Worm (Caenorhabditis elegans) whole organism, L4 larva: ENCODE measurements around the gene nta-1.
"Not testable (repeated sequence)": the region's sequence is repeated elsewhere in the genome, so short reads cannot be mapped to it uniquely, and the experiment has no call there.

Source experiments
- D1046.2 ChIP-seq: fragments of 200-800 bp; sonication (Bioruptor generic); IDR thresholded peaks from 2 replicates; pipeline ENCODE4 v1.3.6; 2022; ENCODE audit warnings: missing genetic modification characterization, missing compliant biosample characterization
- F49E8.2 ChIP-seq: sonication (generic microtip); optimal IDR thresholded peaks from 2 replicates; lab custom pipeline; 2016; ENCODE audit warnings: missing compliant biosample characterization, mild to moderate bottlenecking, missing genetic modification characterization, borderline replicate concordance
- T26A8.4 ChIP-seq: fragments of 200-800 bp; sonication (Bioruptor generic); IDR thresholded peaks from 2 replicates; pipeline ENCODE4 v1.3.6; 2022; ENCODE audit warnings: missing genetic modification characterization, missing compliant biosample characterization
- Y105C5A.15 ChIP-seq: fragments of 200-800 bp; sonication (Bioruptor generic); IDR thresholded peaks from 2 replicates; pipeline ENCODE4 v1.3.6; 2022; ENCODE audit warnings: missing genetic modification characterization, missing compliant biosample characterization
- ZK337.2 ChIP-seq: fragments of 200-800 bp; sonication (Bioruptor generic); IDR thresholded peaks from 2 replicates; pipeline ENCODE4 v1.3.6; 2022; ENCODE audit warnings: missing genetic modification reagents, missing genetic modification characterization, missing compliant biosample characterization
- aha-1 ChIP-seq: fragments of 150-350 bp; peaks from one replicate; lab custom pipeline; 2014; ENCODE audit warnings: missing biosample characterization, missing genetic modification characterization
- arid-1 ChIP-seq: fragments of 200-800 bp; sonication (Bioruptor generic); conservative IDR thresholded peaks from 2 replicates; pipeline ENCODE4 v1.3.6; 2022; ENCODE audit warnings: missing genetic modification reagents, missing genetic modification characterization, missing compliant biosample characterization
- attf-4 ChIP-seq: sonication (generic microtip); optimal IDR thresholded peaks from 3 replicates; lab custom pipeline; 2017; ENCODE audit warnings: missing biosample characterization, missing genetic modification characterization
- ceh-28 ChIP-seq: fragments of 150-350 bp; optimal IDR thresholded peaks from 2 replicates; lab custom pipeline; 2014; ENCODE audit warnings: missing biosample characterization, missing genetic modification reagents, missing genetic modification characterization
- ceh-32 ChIP-seq: sonication (generic microtip); optimal IDR thresholded peaks from 2 replicates; lab custom pipeline; 2016; ENCODE audit warnings: mild to moderate bottlenecking, missing genetic modification characterization, missing compliant biosample characterization; ENCODE audit not compliant: poor library complexity
- ceh-44 ChIP-seq: fragments of 200-800 bp; sonication (Bioruptor generic); IDR thresholded peaks from 2 replicates; pipeline ENCODE4 v1.3.6; 2022; ENCODE audit warnings: missing genetic modification reagents, missing genetic modification characterization, missing compliant biosample characterization
- daf-19 ChIP-seq: fragments of 200-800 bp; sonication (Bioruptor generic); conservative IDR thresholded peaks from 2 replicates; pipeline ENCODE4 v1.3.6; 2022; ENCODE audit warnings: missing genetic modification characterization, missing compliant biosample characterization
- daf-8 ChIP-seq: fragments of 200-800 bp; sonication (Bioruptor generic); IDR thresholded peaks from 2 replicates; pipeline ENCODE4 v1.3.6; 2022; ENCODE audit warnings: missing genetic modification characterization, missing compliant biosample characterization
- dmd-8 ChIP-seq: fragments of 200-800 bp; sonication (Bioruptor generic); IDR thresholded peaks from 2 replicates; pipeline ENCODE4 v1.3.6; 2022; ENCODE audit warnings: missing genetic modification characterization, missing compliant biosample characterization
- dpl-1 ChIP-seq: fragments of 150-350 bp; optimal IDR thresholded peaks from 2 replicates; lab custom pipeline; 2014; ENCODE audit warnings: missing biosample characterization, missing genetic modification reagents, missing genetic modification characterization
- egl-43 ChIP-seq: fragments of 200-800 bp; sonication (Bioruptor generic); IDR thresholded peaks from 2 replicates; pipeline ENCODE4 v1.3.6; 2022; ENCODE audit warnings: missing genetic modification reagents, missing genetic modification characterization, missing compliant biosample characterization
- gei-8 ChIP-seq: fragments of 200-800 bp; sonication (Bioruptor generic); optimal IDR thresholded peaks from 2 replicates; lab custom pipeline; 2018; ENCODE audit warnings: mild to moderate bottlenecking, missing genetic modification characterization, missing compliant biosample characterization
- lin-13 ChIP-seq: fragments of 150-350 bp; optimal IDR thresholded peaks from 2 replicates; lab custom pipeline; 2014; ENCODE audit warnings: missing biosample characterization, missing genetic modification reagents, missing genetic modification characterization
- lin-38 ChIP-seq: fragments of 200-800 bp; sonication (Bioruptor generic); IDR thresholded peaks from 2 replicates; pipeline ENCODE4 v1.3.6; 2022; ENCODE audit warnings: missing genetic modification reagents, missing genetic modification characterization, missing compliant biosample characterization
- lir-3 ChIP-seq: sonication (generic microtip); optimal IDR thresholded peaks from 2 replicates; lab custom pipeline; 2016; ENCODE audit warnings: mild to moderate bottlenecking, missing genetic modification characterization, missing compliant biosample characterization
- lsy-2 ChIP-seq, 2 experiments: fragments of 150-350 bp in 1 of 2; sonication (generic microtip) in 1 of 2; optimal IDR thresholded peaks; 2 replicates each; lab custom pipeline; 2014 to 2017; ENCODE audit warnings: missing biosample characterization in 2 of 2, missing genetic modification characterization in 2 of 2
- madf-5 ChIP-seq, 2 experiments: fragments of 200-800 bp; sonication (Bioruptor generic); IDR thresholded peaks; 2 replicates each; pipeline ENCODE4 v1.3.6; 2022; ENCODE audit warnings: missing compliant biosample characterization in 2 of 2, missing genetic modification characterization in 2 of 2
- mxl-3 ChIP-seq: fragments of 200-800 bp; sonication (Bioruptor generic); optimal IDR thresholded peaks from 2 replicates; lab custom pipeline; 2018; ENCODE audit warnings: mild to moderate bottlenecking, missing genetic modification characterization, missing compliant biosample characterization
- nhr-102 ChIP-seq: sonication (generic microtip); optimal IDR thresholded peaks from 2 replicates; lab custom pipeline; 2016; ENCODE audit warnings: mild to moderate bottlenecking, missing genetic modification characterization, moderate library complexity, missing compliant biosample characterization
- nhr-11 ChIP-seq: fragments of 150-350 bp; optimal IDR thresholded peaks from 2 replicates; lab custom pipeline; 2014; ENCODE audit warnings: missing biosample characterization, missing genetic modification characterization
- nhr-111 ChIP-seq: fragments of 200-800 bp; sonication (Bioruptor generic); optimal IDR thresholded peaks from 2 replicates; lab custom pipeline; 2018; ENCODE audit warnings: mild to moderate bottlenecking, missing genetic modification characterization, missing compliant biosample characterization
- nhr-48 ChIP-seq: sonication (generic microtip); optimal IDR thresholded peaks from 2 replicates; lab custom pipeline; 2016; ENCODE audit warnings: mild to moderate bottlenecking, missing genetic modification characterization, missing compliant biosample characterization
- sdz-12 ChIP-seq: fragments of 200-800 bp; sonication (Bioruptor generic); optimal IDR thresholded peaks from 2 replicates; lab custom pipeline; 2018; ENCODE audit warnings: mild to moderate bottlenecking, missing genetic modification characterization, missing compliant biosample characterization
- tag-97 ChIP-seq: fragments of 200-800 bp; sonication (Bioruptor generic); IDR thresholded peaks from 2 replicates; pipeline ENCODE4 v1.3.6; 2022; ENCODE audit warnings: missing genetic modification characterization, missing compliant biosample characterization
- unc-62 ChIP-seq, 3 experiments: fragments of 150-350 bp in 1 of 3; sonication (generic microtip); optimal IDR thresholded peaks in 2 of 3; peaks in 1 of 3; 1 replicate in 1 of 3; 2 replicates in 2 of 3; lab custom pipeline; 2014 to 2017; ENCODE audit warnings: missing biosample characterization in 3 of 3, missing genetic modification characterization in 3 of 3, missing genetic modification reagents in 3 of 3, missing genotype in 1 of 3
- vab-7 ChIP-seq: fragments of 200-800 bp; sonication (Bioruptor generic); IDR thresholded peaks from 2 replicates; pipeline ENCODE4 v1.3.6; 2022; ENCODE audit warnings: missing genetic modification reagents, missing genetic modification characterization, missing compliant biosample characterization
- zip-11 ChIP-seq: fragments of 200-800 bp; sonication (Bioruptor generic); IDR thresholded peaks from 2 replicates; pipeline ENCODE4 v1.3.6; 2022; ENCODE audit warnings: missing genetic modification characterization, missing compliant biosample characterization

Gene nta-1

ce11 chrII:3775719-3776118 is 32.1 kb upstream of the nta-1 start, which contains the start of gene T24E12.3:
Gene T24E12.3, plus strand, starts transcription at chrII:3776019.
- no peak for TF ChIP-seq nhr-102 (tag; lab: Kevin White, UChicago)
- TF ChIP-seq nhr-11 (tag; lab: Kevin White, UChicago): no peak
- no peak for TF ChIP-seq daf-19 (GFP tag; lab: Robert Waterston, UW)
- TF ChIP-seq attf-4 (tag; lab: Kevin White, UChicago): no peak
- no peak for TF ChIP-seq ceh-28 (tag; lab: Kevin White, UChicago)
- TF ChIP-seq ceh-44 (GFP tag; lab: Robert Waterston, UW): no peak
- TF ChIP-seq dmd-8: no peak
- no peak for TF ChIP-seq dpl-1 (GFP tag; lab: Kevin White, UChicago)
- TF ChIP-seq tag-97: no peak
- TF ChIP-seq lin-38: no peak
- TF ChIP-seq D1046.2 (GFP tag; lab: Robert Waterston, UW): no peak
- TF ChIP-seq ZK337.2 (GFP tag; lab: Robert Waterston, UW): no peak
- no peak for TF ChIP-seq unc-62 (GFP tag; optimal IDR thresholded peaks at IDR 0.05 in 1 of 2; lab: Kevin White, UChicago)
- no peak for TF ChIP-seq unc-62 (tag; optimal IDR thresholded peaks at IDR 0.05; lab: Kevin White, UChicago)
- no peak for TF ChIP-seq madf-5 (GFP tag; IDR thresholded peaks at IDR 0.05; lab: Robert Waterston, UW)

ce11 chrII:3773130-3773529 is 29.5 kb upstream of the nta-1 start, which contains the start of gene T24E12.10:
Gene T24E12.10, minus strand, starts transcription at chrII:3773230.
- no peak for TF ChIP-seq lir-3 (tag; lab: Kevin White, UChicago)
- peak in 1 of 2 experiments; percentile 80 for TF ChIP-seq unc-62 (GFP tag; optimal IDR thresholded peaks at IDR 0.05 in 1 of 2; lab: Kevin White, UChicago)
- no peak for TF ChIP-seq unc-62 (tag; optimal IDR thresholded peaks at IDR 0.05; lab: Kevin White, UChicago)

- TF ChIP-seq lsy-2 (tag; optimal IDR thresholded peaks at IDR 0.05; lab: Kevin White, UChicago) (no peak), mxl-3 (GFP tag; lab: Kevin White, UChicago) (no peak), attf-4 (tag; lab: Kevin White, UChicago) (no peak), aha-1 (tag; lab: Kevin White, UChicago) (peak; percentile 32), daf-8 (GFP tag; lab: Robert Waterston, UW) (no peak), Y105C5A.15 (GFP tag; lab: Robert Waterston, UW) (no peak), zip-11 (GFP tag; lab: Robert Waterston, UW) (no peak), egl-43 (no peak), ceh-28 (tag; lab: Kevin White, UChicago) (no peak), nhr-111 (GFP tag; lab: Kevin White, UChicago) (no peak), lin-13 (GFP tag; lab: Kevin White, UChicago) (no peak), arid-1 (GFP tag; lab: Robert Waterston, UW) (no peak), unc-62 (GFP tag; optimal IDR thresholded peaks at IDR 0.05 in 1 of 2; lab: Kevin White, UChicago) (peak in 1 of 2 experiments; percentile 94), unc-62 (tag; optimal IDR thresholded peaks at IDR 0.05; lab: Kevin White, UChicago) (no peak)
These were observed 28.0 kb upstream of the nta-1 start for ce11 chrII:3771640-3772039.

ce11 chrII:3764486-3764885 is 20.9 kb upstream of the nta-1 start, which contains the start of gene srx-112:
Gene srx-112, minus strand, starts transcription at chrII:3764586.
- TF ChIP-seq T26A8.4 (no peak), nhr-48 (no peak), dpl-1 (GFP tag; lab: Kevin White, UChicago) (no peak), vab-7 (GFP tag; lab: Robert Waterston, UW) (no peak)

ce11 chrII:3761599-3761998 is 18.0 kb upstream of the nta-1 start, which contains the start of gene T24E12.6:
Gene T24E12.6, minus strand, starts transcription at chrII:3761699.
- TF ChIP-seq unc-62 (GFP tag; optimal IDR thresholded peaks at IDR 0.05 in 1 of 2; lab: Kevin White, UChicago): peak in 1 of 2 experiments; percentile 3
- TF ChIP-seq unc-62 (tag; optimal IDR thresholded peaks at IDR 0.05; lab: Kevin White, UChicago): not testable (repeated sequence)

- TF ChIP-seq vab-7 (GFP tag; lab: Robert Waterston, UW) (no peak), dpl-1 (GFP tag; lab: Kevin White, UChicago) (no peak), sdz-12 (no peak), ceh-32 (tag; lab: Kevin White, UChicago) (no peak), F49E8.2 (tag; lab: Kevin White, UChicago) (no peak), nhr-102 (tag; lab: Kevin White, UChicago) (no peak), aha-1 (tag; lab: Kevin White, UChicago) (no peak), gei-8 (no peak)
These were observed 15.4 kb upstream of the nta-1 start, which contains the start of gene T24E12.12 for ce11 chrII:3759010-3759409. Gene T24E12.12, plus strand, starts transcription at chrII:3759290.
